Fruit fly (Drosophila melanogaster) Kc167 (cell line): ENCODE data around the gene CrebB.

Experiments used
- Sin3A ChIP-seq: fragments of >200 bp; optimal IDR thresholded peaks from 2 replicates; lab custom pipeline; 2018; ENCODE audit warnings: missing external identifiers
- h ChIP-seq: fragments of >200 bp; optimal IDR thresholded peaks from 3 replicates; lab custom pipeline; 2018; ENCODE audit warnings: missing external identifiers
- insv ChIP-seq: fragments of >200 bp; optimal IDR thresholded peaks from 3 replicates; lab custom pipeline; 2018; ENCODE audit warnings: missing external identifiers
- psq ChIP-seq: fragments of >200 bp; optimal IDR thresholded peaks from 2 replicates; lab custom pipeline; 2017; ENCODE audit warnings: missing external identifiers
- ttk ChIP-seq: sonication (Bioruptor generic); optimal IDR thresholded peaks from 2 replicates; lab custom pipeline; 2017; ENCODE audit warnings: missing external identifiers

DNA sequence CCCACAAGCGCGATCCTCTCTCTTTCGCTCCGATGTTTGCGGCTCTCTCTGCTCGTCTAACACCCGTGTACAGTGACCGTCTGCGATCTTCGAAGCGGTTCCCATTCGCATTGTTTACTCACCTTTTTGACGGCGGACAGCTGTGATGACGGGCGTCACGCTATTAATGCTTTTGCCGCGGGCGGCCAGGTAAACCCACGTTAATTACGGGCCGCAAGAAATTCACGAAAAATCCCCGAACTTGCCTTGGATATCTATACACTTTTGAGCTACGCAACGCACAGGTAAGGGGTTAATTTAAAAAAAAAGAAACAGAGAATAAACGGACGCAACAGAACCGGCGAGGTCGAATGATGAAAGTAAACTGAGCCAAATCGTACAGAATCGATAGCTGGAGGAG is 45.3 kb upstream of the CrebB start, which contains the start of gene CG6023:
- no peak for TF ChIP-seq psq (lab: Kevin White, UChicago)
- no peak for TF ChIP-seq insv (lab: Kevin White, UChicago)
- TF ChIP-seq Sin3A (lab: Kevin White, UChicago), result no peak
- no peak for TF ChIP-seq ttk (lab: Kevin White, UChicago)
- TF ChIP-seq h, result no peak
